Fruit fly (Drosophila melanogaster) Kc167 (cell line): ENCODE results near the gene Mhcl.

Source experiments
- psq ChIP-seq: fragments of >200 bp; optimal IDR thresholded peaks from 2 replicates; lab custom pipeline; 2017; ENCODE audit warnings: missing external identifiers
- ttk ChIP-seq: sonication (Bioruptor generic); optimal IDR thresholded peaks from 2 replicates; lab custom pipeline; 2017; ENCODE audit warnings: missing external identifiers

DNA sequence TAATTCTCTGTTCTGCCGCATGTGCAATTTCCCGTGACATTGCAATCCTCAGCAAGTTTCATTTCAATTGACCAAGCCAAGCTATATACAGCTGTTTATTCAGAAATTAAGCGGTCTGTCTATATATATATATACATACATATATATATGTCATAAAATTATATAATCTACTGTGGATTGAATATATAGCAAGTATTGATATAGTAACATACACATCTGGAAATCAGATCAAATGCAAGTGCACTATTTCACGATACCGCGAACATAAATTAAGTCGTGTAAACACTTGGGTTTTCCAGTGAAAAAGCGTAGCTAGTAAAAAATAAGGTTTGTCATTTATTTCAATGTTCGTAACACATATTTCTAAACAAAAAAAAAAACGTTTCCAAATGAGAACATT lies 52.5 kb downstream of the Mhcl start, which contains the start of gene Jhbp5:
- TF ChIP-seq psq (lab: Kevin White, UChicago) (no peak), ttk (lab: Kevin White, UChicago) (no peak)
